Fruit fly (Drosophila melanogaster) Kc167 (cell line): ENCODE data around the gene FMRFaR.

ENCODE experiments used
- Myc ChIP-seq: fragments of >200 bp; optimal IDR thresholded peaks from 2 replicates; lab custom pipeline; 2017; ENCODE audit warnings: missing external identifiers
- psq ChIP-seq: fragments of >200 bp; optimal IDR thresholded peaks from 2 replicates; lab custom pipeline; 2017; ENCODE audit warnings: missing external identifiers
- ttk ChIP-seq: sonication (Bioruptor generic); optimal IDR thresholded peaks from 2 replicates; lab custom pipeline; 2017; ENCODE audit warnings: missing external identifiers

DNA sequence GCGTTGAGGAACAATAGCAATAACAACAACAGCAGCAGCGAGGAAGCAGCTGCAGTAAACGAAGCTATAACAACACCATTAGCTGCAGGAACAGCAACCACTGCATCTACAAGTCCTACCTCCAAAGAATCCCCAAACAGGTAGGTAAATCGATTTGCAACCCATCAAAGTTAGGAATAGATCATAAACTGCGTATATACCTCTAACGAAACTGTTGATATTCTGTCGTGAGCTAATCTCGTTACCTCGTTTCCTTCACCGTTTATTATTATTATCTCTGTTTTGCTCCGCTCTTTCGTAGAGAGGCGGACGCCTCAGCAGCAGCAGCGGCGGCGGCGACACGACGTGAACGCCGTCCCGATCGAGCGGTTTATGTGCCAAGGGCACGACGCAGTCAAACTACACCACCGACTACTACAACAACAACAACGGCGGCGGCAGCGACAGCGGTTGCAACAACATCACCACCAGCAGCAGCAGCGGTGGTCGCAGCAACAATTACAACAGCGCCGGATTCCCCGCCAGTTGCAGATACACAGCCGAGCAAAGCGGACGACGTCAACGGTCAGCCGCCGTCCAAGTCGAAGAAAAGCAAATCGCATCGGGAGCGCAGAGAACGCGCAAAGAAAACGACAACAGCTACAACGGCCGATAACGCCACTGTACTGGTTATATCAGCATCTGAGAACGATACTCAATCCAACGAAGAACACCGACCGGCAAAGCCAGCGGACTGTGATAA lies 36.5 kb downstream of the FMRFaR start:
- TF ChIP-seq Myc (lab: Kevin White, UChicago) = no peak
- TF ChIP-seq ttk (lab: Kevin White, UChicago) = no peak
- no peak for TF ChIP-seq psq (lab: Kevin White, UChicago)
